Fruit fly (Drosophila melanogaster) whole organism, embryonic: ENCODE measurements around the gene CG31467.

Experiments
- Ada2b ChIP-seq: fragments of 200-800 bp; sonication (Bioruptor generic); IDR thresholded peaks from 2 replicates; pipeline ENCODE4 v1.3.6; 2022; ENCODE audit warnings: missing biosample characterization, missing genetic modification characterization
- CG10274 ChIP-seq: fragments of 200-800 bp; sonication (Bioruptor generic); optimal IDR thresholded peaks from 3 replicates; lab custom pipeline; 2017; ENCODE audit warnings: missing biosample characterization, mild to moderate bottlenecking, missing genetic modification characterization
- CG10543 ChIP-seq: fragments of 200-800 bp; sonication (Bioruptor generic); optimal IDR thresholded peaks from 3 replicates; lab custom pipeline; 2017; ENCODE audit warnings: missing biosample characterization, mild to moderate bottlenecking, missing genetic modification characterization, moderate library complexity
- CG11504 ChIP-seq: fragments of 200-800 bp; sonication (Bioruptor generic); optimal IDR thresholded peaks from 3 replicates; lab custom pipeline; 2019; ENCODE audit warnings: missing biosample characterization, mild to moderate bottlenecking, missing genetic modification characterization, moderate library complexity
- CG14710 ChIP-seq: fragments of 200-800 bp; sonication (Bioruptor generic); optimal IDR thresholded peaks from 3 replicates; lab custom pipeline; 2019; ENCODE audit warnings: missing biosample characterization, mild to moderate bottlenecking, missing genetic modification characterization, moderate library complexity
- CG1602 ChIP-seq: fragments of 200-800 bp; sonication (Bioruptor generic); optimal IDR thresholded peaks from 3 replicates; lab custom pipeline; 2016; ENCODE audit warnings: missing biosample characterization, missing genetic modification characterization
- CG16813 ChIP-seq: fragments of 200-800 bp; sonication (Bioruptor generic); IDR thresholded peaks from 3 replicates; pipeline ENCODE4 v1.3.6; 2022; ENCODE audit warnings: missing biosample characterization, missing genetic modification characterization; ENCODE audit not compliant: partially characterized antibody
- CG17802 ChIP-seq: fragments of 200-800 bp; sonication (Bioruptor generic); optimal IDR thresholded peaks from 2 replicates; lab custom pipeline; 2018; ENCODE audit warnings: missing biosample characterization, mild to moderate bottlenecking, missing genetic modification characterization, moderate library complexity
- CG17912 ChIP-seq: fragments of 200-800 bp; sonication (Bioruptor generic); optimal IDR thresholded peaks from 2 replicates; lab custom pipeline; 2018; ENCODE audit warnings: missing biosample characterization, mild to moderate bottlenecking, missing genetic modification characterization
- CG18011 ChIP-seq: fragments of 200-800 bp; sonication (Bioruptor generic); optimal IDR thresholded peaks from 2 replicates; lab custom pipeline; 2017; ENCODE audit warnings: missing biosample characterization, missing genetic modification characterization, mild to moderate bottlenecking, moderate library complexity, missing genotype
- CG2712 ChIP-seq: fragments of 200-800 bp; optimal IDR thresholded peaks from 3 replicates; lab custom pipeline; 2019; ENCODE audit warnings: missing biosample characterization, mild to moderate bottlenecking, missing genetic modification characterization, moderate library complexity
- CG31365 ChIP-seq: fragments of 200-800 bp; sonication (Bioruptor generic); optimal IDR thresholded peaks from 2 replicates; lab custom pipeline; 2018; ENCODE audit warnings: missing biosample characterization, mild to moderate bottlenecking, missing genetic modification characterization
- CG4404 ChIP-seq: fragments of 200-800 bp; sonication (Bioruptor generic); IDR thresholded peaks from 2 replicates; pipeline ENCODE4 v1.3.6; 2022; ENCODE audit warnings: missing biosample characterization, missing genetic modification characterization
- CG4820 ChIP-seq: fragments of 200-800 bp; sonication (Bioruptor generic); optimal IDR thresholded peaks from 3 replicates; lab custom pipeline; 2016; ENCODE audit warnings: missing biosample characterization, missing genetic modification characterization
- CG4854 ChIP-seq: fragments of 200-800 bp; sonication (Bioruptor generic); optimal IDR thresholded peaks from 2 replicates; lab custom pipeline; 2016; ENCODE audit warnings: missing biosample characterization, missing genetic modification characterization, inconsistent platforms
- CG5245 ChIP-seq: fragments of 200-800 bp; sonication (Bioruptor generic); optimal IDR thresholded peaks from 3 replicates; lab custom pipeline; 2016; ENCODE audit warnings: missing biosample characterization, missing genetic modification characterization
- CG7556 ChIP-seq: fragments of 200-800 bp; sonication (Bioruptor generic); optimal IDR thresholded peaks from 2 replicates; lab custom pipeline; 2017; ENCODE audit warnings: missing biosample characterization, mild to moderate bottlenecking, missing genetic modification characterization
- CG7928 ChIP-seq: fragments of 200-800 bp; sonication (Bioruptor generic); optimal IDR thresholded peaks from 2 replicates; lab custom pipeline; 2017; ENCODE audit warnings: missing biosample characterization, mild to moderate bottlenecking, missing genetic modification characterization
- CG7963 ChIP-seq: fragments of 200-800 bp; sonication (Bioruptor generic); IDR thresholded peaks from 3 replicates; pipeline ENCODE4 v1.3.6; 2022; ENCODE audit warnings: missing biosample characterization, missing genetic modification characterization; ENCODE audit not compliant: partially characterized antibody
- CG9437 ChIP-seq: fragments of 200-800 bp; sonication (Bioruptor generic); optimal IDR thresholded peaks from 2 replicates; lab custom pipeline; 2018; ENCODE audit warnings: missing biosample characterization, mild to moderate bottlenecking, missing genetic modification characterization
- Dbx ChIP-seq: fragments of 200-800 bp; sonication (Bioruptor generic); IDR thresholded peaks from 3 replicates; pipeline ENCODE4 v1.3.6; 2022; ENCODE audit warnings: missing biosample characterization, missing genetic modification characterization
- Fer3 ChIP-seq: fragments of 200-800 bp; sonication (Bioruptor generic); optimal IDR thresholded peaks from 2 replicates; lab custom pipeline; 2018; ENCODE audit warnings: missing biosample characterization, mild to moderate bottlenecking, missing genetic modification characterization, moderate library complexity
- MTF-1 ChIP-seq: fragments of 200-800 bp; sonication (Bioruptor generic); optimal IDR thresholded peaks from 2 replicates; lab custom pipeline; 2018; ENCODE audit warnings: missing biosample characterization, mild to moderate bottlenecking, missing genetic modification characterization, borderline replicate concordance
- Med ChIP-seq: fragments of 200-800 bp; sonication (Bioruptor generic); peaks from one replicate; lab custom pipeline; 2016; ENCODE audit warnings: missing biosample characterization, missing genetic modification characterization, mild to moderate bottlenecking, inconsistent platforms, moderate library complexity
- NC2α ChIP-seq: fragments of 200-800 bp; sonication (Bioruptor generic); optimal IDR thresholded peaks from 2 replicates; lab custom pipeline; 2016; ENCODE audit warnings: missing biosample characterization, missing genetic modification characterization
- NFAT ChIP-seq: fragments of 200-800 bp; sonication (Bioruptor generic); IDR thresholded peaks from 2 replicates; pipeline ENCODE4 v1.3.6; 2022; ENCODE audit warnings: missing biosample characterization, missing genetic modification characterization
- Nf-YC ChIP-seq: fragments of 200-800 bp; optimal IDR thresholded peaks from 3 replicates; lab custom pipeline; 2019; ENCODE audit warnings: missing biosample characterization, mild to moderate bottlenecking, missing genetic modification characterization, moderate library complexity
- Oaz ChIP-seq: fragments of 200-800 bp; sonication (Bioruptor generic); IDR thresholded peaks from 2 replicates; pipeline ENCODE4 v1.3.6; 2022; ENCODE audit warnings: missing biosample characterization, missing genetic modification characterization
- Scr ChIP-seq: fragments of 200-800 bp; sonication (Bioruptor generic); IDR thresholded peaks from 2 replicates; pipeline ENCODE4 v1.3.6; 2022; ENCODE audit warnings: missing biosample characterization, missing genetic modification characterization; ENCODE audit not compliant: partially characterized antibody
- Spps ChIP-seq: fragments of 200-800 bp; sonication (Bioruptor generic); optimal IDR thresholded peaks from 2 replicates; lab custom pipeline; 2018; ENCODE audit warnings: missing biosample characterization, mild to moderate bottlenecking, missing genetic modification characterization
- abd-A ChIP-seq: fragments of 200-800 bp; sonication (Bioruptor generic); optimal IDR thresholded peaks from 3 replicates; lab custom pipeline; 2019; ENCODE audit warnings: missing biosample characterization, mild to moderate bottlenecking, missing genetic modification characterization, moderate library complexity
- ara ChIP-seq: fragments of 200-800 bp; sonication (Bioruptor generic); IDR thresholded peaks from 2 replicates; pipeline ENCODE4 v1.3.6; 2022; ENCODE audit warnings: missing biosample characterization, missing genetic modification characterization
- bigmax ChIP-seq: fragments of 200-800 bp; sonication (Bioruptor generic); optimal IDR thresholded peaks from 2 replicates; lab custom pipeline; 2018; ENCODE audit warnings: missing biosample characterization, mild to moderate bottlenecking, missing genetic modification characterization
- cato ChIP-seq: fragments of 200-800 bp; sonication (Bioruptor generic); optimal IDR thresholded peaks from 2 replicates; lab custom pipeline; 2016; ENCODE audit warnings: missing biosample characterization, missing genetic modification characterization, borderline replicate concordance
- chn ChIP-seq: fragments of 200-800 bp; sonication (Bioruptor generic); optimal IDR thresholded peaks from 2 replicates; lab custom pipeline; 2016; ENCODE audit warnings: missing biosample characterization, missing genetic modification characterization
- ci ChIP-seq: fragments of 200-800 bp; sonication (Bioruptor generic); IDR thresholded peaks from 3 replicates; pipeline ENCODE4 v1.3.6; 2022; ENCODE audit warnings: missing biosample characterization, missing genetic modification characterization
- corto ChIP-seq: fragments of 200-800 bp; sonication (Bioruptor generic); optimal IDR thresholded peaks from 2 replicates; lab custom pipeline; 2016; ENCODE audit warnings: missing biosample characterization, mild to moderate bottlenecking, missing genetic modification characterization, moderate library complexity
- dmrt99B ChIP-seq: fragments of 200-800 bp; sonication (Bioruptor generic); optimal IDR thresholded peaks from 2 replicates; lab custom pipeline; 2018; ENCODE audit warnings: missing biosample characterization, mild to moderate bottlenecking, missing genetic modification characterization, moderate library complexity
- exex ChIP-seq: fragments of 200-800 bp; sonication (Bioruptor generic); optimal IDR thresholded peaks from 4 replicates; lab custom pipeline; 2018; ENCODE audit warnings: missing biosample characterization, mild to moderate bottlenecking, missing genetic modification characterization, moderate library complexity
- lmd ChIP-seq: fragments of 200-800 bp; sonication (Bioruptor generic); IDR thresholded peaks from 2 replicates; pipeline ENCODE4 v1.3.6; 2022; ENCODE audit warnings: missing biosample characterization, missing genetic modification characterization
- mam ChIP-seq: fragments of 200-800 bp; sonication (Bioruptor generic); optimal IDR thresholded peaks from 3 replicates; lab custom pipeline; 2016; ENCODE audit warnings: missing biosample characterization, missing genetic modification characterization
- pfk ChIP-seq: fragments of 200-800 bp; sonication (Bioruptor generic); optimal IDR thresholded peaks from 2 replicates; lab custom pipeline; 2018; ENCODE audit warnings: missing biosample characterization, mild to moderate bottlenecking, missing genetic modification characterization, moderate library complexity
- scrt ChIP-seq: fragments of 200-800 bp; sonication (Bioruptor generic); optimal IDR thresholded peaks from 2 replicates; lab custom pipeline; 2018; ENCODE audit warnings: missing biosample characterization, mild to moderate bottlenecking, missing genetic modification characterization, moderate library complexity
- sob ChIP-seq: fragments of 200-800 bp; sonication (Bioruptor generic); IDR thresholded peaks from 2 replicates; pipeline ENCODE4 v1.3.6; 2022; ENCODE audit warnings: missing biosample characterization, missing genetic modification characterization
- sr ChIP-seq: fragments of 200-800 bp; sonication (Bioruptor generic); IDR thresholded peaks from 3 replicates; pipeline ENCODE4 v1.3.6; 2022; ENCODE audit warnings: missing biosample characterization, missing genetic modification characterization
- ttk ChIP-seq: fragments of 200-800 bp; sonication (Bioruptor generic); IDR thresholded peaks from 2 replicates; pipeline ENCODE4 v2.1.2; 2022; ENCODE audit warnings: missing biosample characterization, missing genetic modification characterization
- twi ChIP-seq: fragments of 200-800 bp; optimal IDR thresholded peaks from 2 replicates; lab custom pipeline; 2019; ENCODE audit warnings: missing biosample characterization, mild to moderate bottlenecking, missing genetic modification characterization, moderate library complexity
- zen2 ChIP-seq: fragments of 200-800 bp; sonication (Bioruptor generic); IDR thresholded peaks from 3 replicates; pipeline ENCODE4 v1.3.6; 2022; ENCODE audit warnings: missing biosample characterization, missing genetic modification characterization; ENCODE audit not compliant: partially characterized antibody

CG31467 gene

dm6 chr3R:10706763-10707162 is at the start of gene CG31467, which contains the start of gene CG14684:
CG31467 (minus strand) TSS chr3R:10706863.
CG14684 (plus strand) TSS chr3R:10706974.
- TF ChIP-seq Scr: no peak
- TF ChIP-seq sr (GFP tag; lab: Robert Waterston, UW): no peak
- TF ChIP-seq CG4404 (GFP tag; lab: Robert Waterston, UW): no peak
- no peak for TF ChIP-seq twi (tag; lab: Kevin White, UChicago)
- no peak for TF ChIP-seq exex (tag; lab: Kevin White, UChicago)
- TF ChIP-seq cato: no peak
- no peak for TF ChIP-seq CG18011 (GFP tag; lab: Kevin White, UChicago)
- no peak for TF ChIP-seq MTF-1 (GFP tag; lab: Kevin White, UChicago)
- no peak for TF ChIP-seq ci
- no peak for TF ChIP-seq sob (GFP tag; lab: Robert Waterston, UW)
- TF ChIP-seq CG7928 (GFP tag; lab: Kevin White, UChicago): no peak
- no peak for TF ChIP-seq CG1602 (GFP tag; lab: Kevin White, UChicago)
- TF ChIP-seq Dbx (GFP tag; lab: Robert Waterston, UW): no peak
- TF ChIP-seq CG5245 (GFP tag; lab: Kevin White, UChicago): no peak
- TF ChIP-seq CG10274 (GFP tag; lab: Kevin White, UChicago): no peak

dm6 chr3R:10755534-10755933 is 48.9 kb upstream of the CG31467 start, which contains the start of gene CG14691:
CG14691 (minus strand) TSS chr3R:10755634.
- TF ChIP-seq Oaz (no peak), ara (no peak), CG17912 (GFP tag; lab: Kevin White, UChicago) (no peak), Fer3 (tag; lab: Kevin White, UChicago) (no peak), Spps (tag; lab: Kevin White, UChicago) (no peak), CG4854 (no peak), zen2 (GFP tag; lab: Robert Waterston, UW) (no peak), CG31365 (tag; lab: Kevin White, UChicago) (no peak)

- TF ChIP-seq CG7556 (GFP tag; lab: Kevin White, UChicago) (no peak), pfk (no peak), scrt (GFP tag; lab: Kevin White, UChicago) (peak; percentile 81), abd-A (tag; lab: Kevin White, UChicago) (no peak), CG11504 (tag; lab: Kevin White, UChicago) (peak; percentile 98), cato (no peak), CG16813 (GFP tag; lab: Robert Waterston, UW) (no peak), ttk (GFP tag; lab: Robert Waterston, UW) (no peak), corto (no peak), Ada2b (no peak), lmd (GFP tag; lab: Robert Waterston, UW) (no peak)
Measured at dm6 chr3R:10751061-10751460, 44.4 kb upstream of the CG31467 start, which contains the start of gene TkR86C. TkR86C (minus strand) TSS chr3R:10751228.

- TF ChIP-seq Nf-YC (no peak), CG14710 (tag; lab: Kevin White, UChicago) (no peak), mam (peak; percentile 19), bigmax (no peak), CG7963 (GFP tag; lab: Robert Waterston, UW) (no peak), Med (GFP tag; lab: Kevin White, UChicago) (no peak), dmrt99B (no peak), CG9437 (GFP tag; lab: Kevin White, UChicago) (no peak), NC2α (GFP tag; lab: Kevin White, UChicago) (no peak), CG4820 (GFP tag; lab: Kevin White, UChicago) (no peak), CG2712 (no peak), NFAT (no peak), CG17802 (no peak), CG10543 (GFP tag; lab: Kevin White, UChicago) (no peak), chn (GFP tag; lab: Kevin White, UChicago) (no peak)
Measured at dm6 chr3R:10747650-10748049, 41.0 kb upstream of the CG31467 start.
